Worm (Caenorhabditis elegans): Measurements from ENCODE around the gene lnkn-1.
A peak's percentile ranks its signal among the peaks of the same experiment; 100 is the strongest.

The lnkn-1 gene

ce11 chrIII:8904914-8905665 is 15.1 kb downstream of the lnkn-1 start, which contains the start of gene unc-32:
Gene unc-32 (plus strand): TSS chrIII:8905615.
- TF ChIP-seq blmp-1 (tag; optimal IDR thresholded peaks at IDR 0.05; ENCODE audit: insufficient read depth) (no peak), unc-55 (GFP tag; optimal IDR thresholded peaks at IDR 0.05) (peak; percentile 70), fos-1 (tag; optimal IDR thresholded peaks at IDR 0.05) (peak; percentile 6), lsy-2 (tag; optimal IDR thresholded peaks at IDR 0.05) (peak; percentile 34 to 83), lin-13 (GFP tag; optimal IDR thresholded peaks at IDR 0.05) (peak; percentile 52), zag-1 (tag; optimal IDR thresholded peaks at IDR 0.05) (peak; percentile 83), ceh-82 (tag; optimal IDR thresholded peaks at IDR 0.05) (no peak), crh-2 (tag; optimal IDR thresholded peaks at IDR 0.05) (peak; percentile 94), mdl-1 (tag; optimal IDR thresholded peaks at IDR 0.05) (peak in 1 of 2 experiments; percentile 69), lin-11 (tag; optimal IDR thresholded peaks at IDR 0.05) (peak; percentile 66), C34F6.9 (tag; optimal IDR thresholded peaks at IDR 0.05) (peak; percentile 89), nhr-11 (tag; optimal IDR thresholded peaks at IDR 0.05) (no peak), sma-9 (GFP tag; optimal IDR thresholded peaks at IDR 0.05) (peak; percentile 16), sma-9 (tag; optimal IDR thresholded peaks at IDR 0.05) (no peak), nhr-77 (tag; optimal IDR thresholded peaks at IDR 0.05) (no peak), ztf-4 (tag; optimal IDR thresholded peaks at IDR 0.05) (no peak), nhr-129 (tag; optimal IDR thresholded peaks at IDR 0.05) (peak; percentile 62), ama-1 (optimal IDR thresholded peaks at IDR 0.05) (no peak), egl-27 (tag; optimal IDR thresholded peaks at IDR 0.05) (peak; percentile 29)

DNA sequence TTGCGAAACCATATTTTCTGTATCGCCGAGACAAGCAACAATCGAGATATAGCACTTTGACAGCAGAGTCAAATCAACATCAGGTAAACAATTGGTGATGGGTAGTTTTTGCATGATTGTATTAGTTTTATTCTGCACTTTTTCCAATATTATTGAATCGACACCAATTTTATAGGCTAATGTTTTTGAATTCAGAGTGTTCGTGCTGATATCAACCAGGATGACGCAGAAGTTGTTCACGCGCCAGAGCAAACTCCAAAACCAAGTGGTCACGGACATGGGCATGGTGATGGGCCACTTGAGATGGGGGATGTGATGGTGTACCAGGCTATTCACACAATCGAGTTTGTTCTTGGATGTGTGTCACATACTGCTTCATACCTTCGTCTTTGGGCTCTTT is 20.1 kb downstream of the lnkn-1 start:
- no peak for TF ChIP-seq blmp-1 (tag; optimal IDR thresholded peaks at IDR 0.05; ENCODE audit: insufficient read depth)
- no peak for TF ChIP-seq R02D3.7 (tag; optimal IDR thresholded peaks at IDR 0.05)
- TF ChIP-seq F13H6.1 (tag; optimal IDR thresholded peaks at IDR 0.05) = no peak
- TF ChIP-seq ztf-4 (tag; optimal IDR thresholded peaks at IDR 0.05) = no peak
- TF ChIP-seq mab-5 (tag; optimal IDR thresholded peaks at IDR 0.05) = no peak
- TF ChIP-seq nhr-6 (tag; optimal IDR thresholded peaks at IDR 0.05) = no peak
- no peak for TF ChIP-seq mdl-1 (tag; optimal IDR thresholded peaks at IDR 0.05)
- no peak for TF ChIP-seq lin-39 (tag; optimal IDR thresholded peaks at IDR 0.05)
- no peak for TF ChIP-seq unc-55 (GFP tag; optimal IDR thresholded peaks at IDR 0.05)

ce11 chrIII:8911598-8912194 is 21.7 kb downstream of the lnkn-1 start, which contains the start of gene tpk-1:
Gene tpk-1 (plus strand): TSS chrIII:8912144.
- no peak for TF ChIP-seq lin-11 (tag; optimal IDR thresholded peaks at IDR 0.05)
- TF ChIP-seq lin-39 (tag; optimal IDR thresholded peaks at IDR 0.05) = no peak
- peak in 1 of 2 experiments; percentile 24 for TF ChIP-seq lsy-2 (tag; optimal IDR thresholded peaks at IDR 0.05)
- no peak for TF ChIP-seq Y55F3AM.14 (GFP tag; optimal IDR thresholded peaks at IDR 0.05)
- TF ChIP-seq C34F6.9 (tag; optimal IDR thresholded peaks at IDR 0.05) = no peak

DNA sequence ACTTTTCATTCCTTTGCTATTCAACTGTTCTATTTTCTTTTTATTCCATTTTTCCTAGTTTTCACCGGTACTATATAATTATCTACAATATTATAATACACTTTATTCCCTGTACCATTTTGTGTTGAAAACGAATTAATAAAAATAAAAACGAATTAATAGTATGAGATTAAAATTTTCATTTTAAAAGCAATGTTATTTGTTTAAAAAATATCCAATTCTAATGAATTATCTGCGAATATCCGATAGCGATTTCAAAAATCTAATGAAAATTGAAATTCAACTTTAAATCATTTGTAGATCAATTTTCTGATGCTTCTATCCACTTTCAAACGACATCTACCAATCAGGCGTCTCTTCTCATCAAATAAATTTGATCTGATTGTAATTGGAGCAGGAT is 23.4 kb downstream of the lnkn-1 start, which contains the start of gene trxr-2:
trxr-2 (plus strand) TSS at position 301 of the 400 bp plus-strand sequence.
- TF ChIP-seq sma-3 (GFP tag; optimal IDR thresholded peaks at IDR 0.05) = no peak
- no peak for TF ChIP-seq mbf-1 (tag; optimal IDR thresholded peaks at IDR 0.05)
- no peak for TF ChIP-seq ztf-4 (tag; optimal IDR thresholded peaks at IDR 0.05)
- no peak for TF ChIP-seq ztf-11 (tag; optimal IDR thresholded peaks at IDR 0.05)
- TF ChIP-seq unc-39 (tag; optimal IDR thresholded peaks at IDR 0.05) = no peak
- TF ChIP-seq sem-4 (tag; optimal IDR thresholded peaks at IDR 0.05) = no peak
- TF ChIP-seq elt-1 (tag; optimal IDR thresholded peaks at IDR 0.05) = no peak
- TF ChIP-seq lsy-2 (tag; optimal IDR thresholded peaks at IDR 0.05) = no peak
- no peak for TF ChIP-seq F13H6.1 (tag; optimal IDR thresholded peaks at IDR 0.05)
- no peak for TF ChIP-seq crh-2 (tag; optimal IDR thresholded peaks at IDR 0.05)
- no peak for TF ChIP-seq nhr-11 (tag; optimal IDR thresholded peaks at IDR 0.05)
- no peak for TF ChIP-seq mdl-1 (tag; optimal IDR thresholded peaks at IDR 0.05)

DNA sequence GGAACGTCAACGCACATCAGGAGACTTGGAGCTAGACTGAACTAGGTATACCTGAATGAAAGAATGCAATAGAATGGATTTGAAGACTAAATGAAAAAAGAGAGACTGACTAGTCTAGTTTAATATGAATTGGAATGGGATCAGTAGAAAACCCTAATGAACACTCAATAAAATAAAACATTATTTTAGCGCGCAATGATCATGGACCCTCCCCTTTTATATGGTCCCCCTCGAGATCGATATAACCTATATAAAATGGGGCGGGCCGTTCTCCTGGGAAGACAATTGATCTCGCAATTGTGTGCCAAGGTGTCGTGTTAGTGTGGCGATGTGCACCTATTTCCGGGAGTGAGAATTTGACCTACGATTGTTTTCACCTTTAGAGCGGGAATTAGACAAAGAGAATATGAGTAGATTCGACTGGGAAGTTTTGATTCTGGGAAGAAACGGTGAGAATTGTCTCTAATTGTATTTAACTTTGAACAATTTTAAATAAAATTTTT is 27.9 kb downstream of the lnkn-1 start, which contains the start of gene cdc-25.3:
cdc-25.3 (minus strand) TSS at position 51 of the 503 bp plus-strand sequence.
- TF ChIP-seq unc-55 (GFP tag; optimal IDR thresholded peaks at IDR 0.05) (no peak), R02D3.7 (tag; optimal IDR thresholded peaks at IDR 0.05) (no peak), nhr-10 (tag; optimal IDR thresholded peaks at IDR 0.05) (no peak), elt-1 (tag; optimal IDR thresholded peaks at IDR 0.05) (no peak), peb-1 (tag; optimal IDR thresholded peaks at IDR 0.05) (no peak), F13H6.1 (tag; optimal IDR thresholded peaks at IDR 0.05) (no peak), alr-1 (tag; optimal IDR thresholded peaks at IDR 0.05) (no peak), lin-39 (tag; optimal IDR thresholded peaks at IDR 0.05) (no peak), nhr-129 (tag; optimal IDR thresholded peaks at IDR 0.05) (no peak), sem-4 (tag; optimal IDR thresholded peaks at IDR 0.05) (no peak)
